Worm (Caenorhabditis elegans): ENCODE measurements around the gene snpc-3.4.

snpc-3.4 gene

DNA sequence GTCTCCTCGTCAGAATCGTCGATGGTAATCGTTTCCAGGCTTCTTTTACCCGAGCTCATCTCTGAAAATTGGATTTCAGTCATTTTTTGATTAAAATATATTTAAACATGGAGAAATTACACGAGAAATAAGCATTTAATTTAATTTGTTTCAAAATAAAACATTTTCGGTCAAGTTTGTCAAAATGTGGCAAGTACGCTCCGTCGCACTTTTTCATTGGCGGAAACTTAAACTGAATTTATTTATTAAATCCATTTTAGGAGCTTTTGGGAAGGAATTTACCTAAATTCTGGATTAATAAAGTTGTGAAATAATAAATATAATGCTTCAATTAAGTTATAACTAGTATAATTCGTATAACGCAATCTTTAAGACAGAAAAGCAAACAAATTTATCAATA is 38.1 kb downstream of the snpc-3.4 start, which contains the start of gene rcq-5 (continued):
- TF ChIP-seq sup-37 (GFP tag; optimal IDR thresholded peaks at IDR 0.05) (no peak), nhr-28 (tag; optimal IDR thresholded peaks at IDR 0.05) (no peak)

DNA sequence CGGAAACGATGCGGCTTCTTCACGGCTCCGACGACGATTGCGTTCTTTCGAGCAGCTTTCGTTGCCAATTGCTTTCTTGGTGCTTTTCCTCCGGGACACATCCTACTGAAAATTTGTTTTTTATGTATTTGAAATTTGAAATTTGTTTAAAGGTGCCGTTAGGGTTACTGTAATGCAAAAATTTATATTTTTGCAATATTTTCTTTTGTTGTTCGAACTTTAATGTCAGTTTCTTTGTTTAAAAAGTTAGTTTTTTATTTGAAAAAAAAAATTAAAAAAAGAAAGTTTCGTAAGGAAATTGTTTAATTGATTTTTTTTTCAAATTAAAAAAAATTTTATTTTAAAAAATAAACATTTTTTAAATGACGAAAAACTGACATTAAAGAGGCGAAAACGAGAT is 38.8 kb downstream of the snpc-3.4 start, which contains the start of gene his-69:
Gene his-69, minus strand, starts transcription at position 101 of the 400 bp plus-strand sequence.
- no peak for TF ChIP-seq lin-15B (tag; optimal IDR thresholded peaks at IDR 0.05)
- TF ChIP-seq sup-37 (GFP tag; optimal IDR thresholded peaks at IDR 0.05): no peak
- TF ChIP-seq dpl-1 (GFP tag; optimal IDR thresholded peaks at IDR 0.05): no peak
- TF ChIP-seq dsc-1 (tag; optimal IDR thresholded peaks at IDR 0.05): no peak
- no peak for TF ChIP-seq nhr-20 (tag; optimal IDR thresholded peaks at IDR 0.05)
- no peak for TF ChIP-seq nhr-11 (tag; optimal IDR thresholded peaks at IDR 0.05)
- TF ChIP-seq vab-15 (tag; optimal IDR thresholded peaks at IDR 0.05): no peak
- no peak for TF ChIP-seq ztf-4 (tag; optimal IDR thresholded peaks at IDR 0.05)
- TF ChIP-seq lin-35 (GFP tag; optimal IDR thresholded peaks at IDR 0.05): no peak
- TF ChIP-seq mef-2 (tag; optimal IDR thresholded peaks at IDR 0.05): no peak
- no peak for TF ChIP-seq swsn-7 (tag; optimal IDR thresholded peaks at IDR 0.05)
- no peak for TF ChIP-seq zip-4 (GFP tag; optimal IDR thresholded peaks at IDR 0.05)
- no peak for TF ChIP-seq elt-3 (tag; optimal IDR thresholded peaks at IDR 0.05)

- TF ChIP-seq tlp-1 (tag; optimal IDR thresholded peaks at IDR 0.05): no peak
- no peak for TF ChIP-seq nhr-237 (tag; optimal IDR thresholded peaks at IDR 0.05)
- TF ChIP-seq ztf-11 (tag; optimal IDR thresholded peaks at IDR 0.05): no peak
- no peak for TF ChIP-seq snu-23 (GFP tag; optimal IDR thresholded peaks at IDR 0.05)
- no peak for TF ChIP-seq C34B4.2 (tag; optimal IDR thresholded peaks at IDR 0.05)
- TF ChIP-seq fkh-4 (tag; optimal IDR thresholded peaks at IDR 0.05; ENCODE audit: borderline replicate concordance): no peak
- no peak for TF ChIP-seq C16A3.4 (tag; optimal IDR thresholded peaks at IDR 0.05)
- no peak for TF ChIP-seq ztf-4 (tag; optimal IDR thresholded peaks at IDR 0.05)
- TF ChIP-seq elt-2 (tag; optimal IDR thresholded peaks at IDR 0.05): no peak
- no peak for TF ChIP-seq nhr-84 (tag; optimal IDR thresholded peaks at IDR 0.05)
- no peak for TF ChIP-seq ceh-8 (GFP tag; optimal IDR thresholded peaks at IDR 0.05)
- no peak for TF ChIP-seq unc-30 (tag; optimal IDR thresholded peaks at IDR 0.05)
- no peak for TF ChIP-seq alr-1 (tag; optimal IDR thresholded peaks at IDR 0.05; ENCODE audit: borderline replicate concordance)
- no peak for TF ChIP-seq aly-2 (tag; optimal IDR thresholded peaks at IDR 0.05)
- TF ChIP-seq lin-39 (tag; optimal IDR thresholded peaks at IDR 0.05): no peak
- no peak for TF ChIP-seq ceh-63 (GFP tag; optimal IDR thresholded peaks at IDR 0.05)
- no peak for TF ChIP-seq lsy-2 (tag; optimal IDR thresholded peaks at IDR 0.05)
Measured at ce11 chrIII:4060019-4060418, 40.2 kb downstream of the snpc-3.4 start, which contains the start of gene his-70. TSS of gene his-70 (minus strand) at chrIII:4060119.

ce11 chrIII:4063724-4064123 is 43.9 kb downstream of the snpc-3.4 start:
- TF ChIP-seq mab-9 (GFP tag; IDR thresholded peaks at IDR 0.05) (no peak), mep-1 (tag; optimal IDR thresholded peaks at IDR 0.05) (no peak), ceh-90 (tag; optimal IDR thresholded peaks at IDR 0.05) (no peak), Y116A8C.19 (tag; optimal IDR thresholded peaks at IDR 0.05; ENCODE audit: borderline replicate concordance) (no peak), egl-13 (tag; optimal IDR thresholded peaks at IDR 0.05) (peak; percentile 14), dsc-1 (tag; optimal IDR thresholded peaks at IDR 0.05) (peak; percentile 11), ztf-11 (tag; optimal IDR thresholded peaks at IDR 0.05) (no peak), nhr-12 (tag; optimal IDR thresholded peaks at IDR 0.05) (no peak), aha-1 (tag; optimal IDR thresholded peaks at IDR 0.05) (no peak), unc-130 (tag; optimal IDR thresholded peaks at IDR 0.05) (no peak), snu-23 (GFP tag; optimal IDR thresholded peaks at IDR 0.05) (peak; percentile 49), ces-1 (GFP tag; optimal IDR thresholded peaks at IDR 0.05) (no peak), ceh-82 (tag; optimal IDR thresholded peaks at IDR 0.05) (peak in 2 of 3 experiments; percentile 32 to 87), C34B4.2 (tag; optimal IDR thresholded peaks at IDR 0.05) (no peak), lsy-2 (tag; optimal IDR thresholded peaks at IDR 0.05) (peak in 1 of 2 experiments; percentile 49), unc-30 (tag; optimal IDR thresholded peaks at IDR 0.05) (no peak), skn-1 (tag; optimal IDR thresholded peaks at IDR 0.05) (no peak), tbx-2 (tag; optimal IDR thresholded peaks at IDR 0.05) (peak; percentile 60), nhr-77 (tag; optimal IDR thresholded peaks at IDR 0.05) (no peak), rnt-1 (tag; optimal IDR thresholded peaks at IDR 0.05) (no peak), nhr-237 (tag; optimal IDR thresholded peaks at IDR 0.05) (no peak), unc-98 (GFP tag; IDR thresholded peaks at IDR 0.05) (no peak), nhr-90 (tag; optimal IDR thresholded peaks at IDR 0.05; ENCODE audit: poor library complexity) (no peak), aly-2 (tag; optimal IDR thresholded peaks at IDR 0.05) (no peak), irx-1 (tag; optimal IDR thresholded peaks at IDR 0.05) (no peak), F16B12.6 (tag; optimal IDR thresholded peaks at IDR 0.05) (peak; percentile 15), dpl-1 (GFP tag; optimal IDR thresholded peaks at IDR 0.05) (peak in 1 of 3 experiments; percentile 39)
